Fruit fly (Drosophila melanogaster) whole organism, pupa: Measurements from ENCODE around the gene CG31549.

Source experiments
- CG10348 ChIP-seq: fragments of 200-800 bp; sonication (Bioruptor generic); IDR thresholded peaks from 2 replicates; pipeline ENCODE4 v1.3.6; 2022; ENCODE audit warnings: missing biosample characterization, missing genetic modification characterization
- CG12605 ChIP-seq: fragments of 200-800 bp; sonication (Bioruptor generic); IDR thresholded peaks from 2 replicates; pipeline ENCODE4 v1.3.6; 2022; ENCODE audit warnings: missing biosample characterization, missing genetic modification characterization
- CG13204 ChIP-seq: fragments of 200-800 bp; sonication (Bioruptor generic); optimal IDR thresholded peaks from 2 replicates; lab custom pipeline; 2018; ENCODE audit warnings: missing biosample characterization, mild to moderate bottlenecking, missing genetic modification characterization, moderate library complexity
- CG14655 ChIP-seq: fragments of 200-800 bp; sonication (Bioruptor generic); optimal IDR thresholded peaks from 3 replicates; lab custom pipeline; 2017; ENCODE audit warnings: mild to moderate bottlenecking, missing biosample characterization, missing genetic modification reagents, missing genetic modification characterization
- CG15710 ChIP-seq: fragments of 200-800 bp; sonication (Bioruptor generic); optimal IDR thresholded peaks from 2 replicates; lab custom pipeline; 2018; ENCODE audit warnings: missing biosample characterization, mild to moderate bottlenecking, missing genetic modification characterization, moderate library complexity
- CG17806 ChIP-seq: fragments of 200-800 bp; sonication (Bioruptor generic); optimal IDR thresholded peaks from 2 replicates; lab custom pipeline; 2018; ENCODE audit warnings: missing biosample characterization, mild to moderate bottlenecking, missing genetic modification characterization, moderate library complexity
- CG32121 ChIP-seq: fragments of 200-800 bp; sonication (Bioruptor generic); IDR thresholded peaks from 2 replicates; pipeline ENCODE4 v1.3.6; 2022; ENCODE audit warnings: missing biosample characterization, missing genetic modification characterization
- CG34367 ChIP-seq: fragments of 200-800 bp; sonication (Bioruptor generic); optimal IDR thresholded peaks from 2 replicates; lab custom pipeline; 2018; ENCODE audit warnings: missing biosample characterization, mild to moderate bottlenecking, missing genetic modification characterization
- CG4496 ChIP-seq: fragments of 200-800 bp; sonication (Bioruptor generic); IDR thresholded peaks from 3 replicates; pipeline ENCODE4 v1.3.6; 2022; ENCODE audit warnings: missing biosample characterization, missing genetic modification characterization
- CG8159 ChIP-seq: fragments of 200-800 bp; sonication (Bioruptor generic); optimal IDR thresholded peaks from 3 replicates; lab custom pipeline; 2018; ENCODE audit warnings: missing biosample characterization, mild to moderate bottlenecking, missing genetic modification characterization, moderate library complexity
- CG8301 ChIP-seq: fragments of 200-800 bp; sonication (Bioruptor generic); optimal IDR thresholded peaks from 2 replicates; lab custom pipeline; 2018; ENCODE audit warnings: missing biosample characterization, mild to moderate bottlenecking, missing genetic modification characterization
- CG9948 ChIP-seq: fragments of 200-800 bp; sonication (Bioruptor generic); optimal IDR thresholded peaks from 2 replicates; lab custom pipeline; 2018; ENCODE audit warnings: missing biosample characterization, mild to moderate bottlenecking, missing genetic modification characterization, moderate library complexity
- D1 ChIP-seq: fragments of 200-800 bp; sonication (Bioruptor generic); optimal IDR thresholded peaks from 2 replicates; lab custom pipeline; 2018; ENCODE audit warnings: missing biosample characterization, mild to moderate bottlenecking, missing genetic modification characterization, moderate library complexity
- EcR ChIP-seq: fragments of 200-800 bp; sonication (Bioruptor generic); optimal IDR thresholded peaks from 3 replicates; lab custom pipeline; 2019; ENCODE audit warnings: missing biosample characterization, missing genetic modification characterization, mild to moderate bottlenecking, moderate library complexity, missing genetic modification reagents
- Ets98B ChIP-seq: fragments of 200-800 bp; sonication (Bioruptor generic); IDR thresholded peaks from 2 replicates; pipeline ENCODE4 v1.3.6; 2022; ENCODE audit warnings: missing biosample characterization, missing genetic modification characterization
- Pif1A ChIP-seq: fragments of 200-800 bp; sonication (Bioruptor generic); optimal IDR thresholded peaks from 3 replicates; lab custom pipeline; 2016; ENCODE audit warnings: missing biosample characterization, missing genetic modification characterization
- Pif1B ChIP-seq: fragments of 200-800 bp; sonication (Bioruptor generic); optimal IDR thresholded peaks from 3 replicates; lab custom pipeline; 2016; ENCODE audit warnings: missing biosample characterization, missing genetic modification characterization
- Snoo ChIP-seq: fragments of 200-800 bp; sonication (Bioruptor generic); optimal IDR thresholded peaks from 3 replicates; lab custom pipeline; 2017; ENCODE audit warnings: missing biosample characterization, mild to moderate bottlenecking, missing genetic modification characterization, inconsistent platforms
- fd96Ca ChIP-seq: fragments of 200-800 bp; sonication (Bioruptor generic); IDR thresholded peaks from 3 replicates; pipeline ENCODE4 v1.3.6; 2022; ENCODE audit warnings: missing biosample characterization, missing genetic modification characterization
- gl ChIP-seq: fragments of 200-800 bp; sonication (Bioruptor generic); optimal IDR thresholded peaks from 2 replicates; lab custom pipeline; 2018; ENCODE audit warnings: missing biosample characterization, mild to moderate bottlenecking, missing genetic modification characterization
- rn ChIP-seq: fragments of 200-800 bp; sonication (Bioruptor generic); IDR thresholded peaks from 2 replicates; pipeline ENCODE4 v1.3.6; 2022; ENCODE audit warnings: missing biosample characterization, missing genetic modification characterization

CG31549 gene

DNA sequence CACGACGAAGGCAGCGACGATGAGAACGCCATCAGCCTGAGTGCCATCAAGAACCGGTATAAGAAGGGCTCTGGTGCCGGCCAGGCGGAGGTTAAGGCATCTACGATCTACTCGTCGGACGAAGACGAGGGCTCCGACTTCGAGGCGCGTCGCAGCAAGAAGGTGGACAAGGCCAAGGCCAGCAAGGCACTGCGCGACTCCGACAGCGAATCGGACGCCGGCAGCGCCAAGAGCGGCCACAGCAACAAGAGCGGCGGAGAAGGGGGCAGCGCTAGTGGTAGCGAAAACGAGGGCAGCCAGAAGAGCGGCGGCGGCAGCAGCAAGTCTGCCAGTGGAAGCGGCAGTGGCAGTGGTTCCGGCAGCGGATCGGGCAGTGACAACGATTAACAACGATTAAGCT, 16.5 kb upstream of the CG31549 start:
- TF ChIP-seq EcR (GFP tag; lab: Kevin White, UChicago) (peak; percentile 85), Pif1B (no peak), gl (no peak), CG13204 (GFP tag; lab: Kevin White, UChicago) (peak; percentile 79)

DNA sequence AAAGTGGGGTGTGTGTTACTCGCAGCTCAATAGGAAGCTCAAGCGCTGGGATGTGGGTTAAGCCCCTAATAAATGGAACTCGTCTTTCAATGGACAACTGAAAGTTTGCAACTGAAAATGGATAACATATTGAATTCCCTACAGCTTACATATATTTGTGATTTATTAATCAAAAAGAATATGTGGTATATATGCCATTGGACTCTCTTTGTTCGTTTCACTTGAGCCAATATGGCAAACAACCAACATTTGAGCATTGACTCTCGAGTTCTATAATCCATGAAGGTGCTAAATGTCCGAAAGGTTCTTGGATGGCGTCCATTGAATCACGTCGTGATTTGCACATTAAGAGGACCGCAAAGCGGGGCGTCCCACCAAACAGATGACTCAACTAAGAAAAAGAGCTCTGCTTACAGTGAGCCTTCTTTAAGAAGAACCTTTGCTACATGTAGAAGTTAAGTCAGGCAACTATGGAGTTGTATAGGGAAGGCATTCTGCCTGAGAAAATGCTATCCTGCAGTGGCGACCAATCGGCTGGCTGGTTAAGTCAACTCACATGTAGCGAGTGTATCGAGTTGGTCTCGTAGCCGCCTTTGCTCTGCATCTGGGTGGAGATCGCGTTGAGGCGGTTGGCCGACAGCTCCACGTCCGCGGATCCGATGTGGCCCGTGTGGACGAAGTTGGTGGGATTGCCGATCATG, 13.9 kb upstream of the CG31549 start:
- TF ChIP-seq CG13204 (GFP tag; lab: Kevin White, UChicago) = no peak
- TF ChIP-seq Pif1B = no peak
- TF ChIP-seq gl = peak; percentile 7
- peak; percentile 34 for TF ChIP-seq CG8159 (tag; lab: Kevin White, UChicago)
- peak; percentile 50 for TF ChIP-seq CG15710 (tag; lab: Kevin White, UChicago)
- peak; percentile 32 for TF ChIP-seq CG9948 (tag; lab: Kevin White, UChicago)
- peak; percentile 53 for TF ChIP-seq CG8301 (tag; lab: Kevin White, UChicago)
- TF ChIP-seq Pif1A (GFP tag; lab: Kevin White, UChicago) = peak; percentile 16
- peak; percentile 55 for TF ChIP-seq Ets98B (GFP tag; lab: Robert Waterston, UW)
- TF ChIP-seq CG4496 = peak; percentile 46; the same call in 2 of the 3 replicates
- no peak for TF ChIP-seq D1 (tag; lab: Kevin White, UChicago)
- TF ChIP-seq EcR (GFP tag; lab: Kevin White, UChicago) = no peak
- peak; percentile 63 for TF ChIP-seq fd96Ca
- peak; percentile 22 for TF ChIP-seq CG17806 (tag; lab: Kevin White, UChicago)
- TF ChIP-seq Snoo (tag; lab: Kevin White, UChicago) = peak; percentile 22
- TF ChIP-seq CG32121 = peak; percentile 56

DNA sequence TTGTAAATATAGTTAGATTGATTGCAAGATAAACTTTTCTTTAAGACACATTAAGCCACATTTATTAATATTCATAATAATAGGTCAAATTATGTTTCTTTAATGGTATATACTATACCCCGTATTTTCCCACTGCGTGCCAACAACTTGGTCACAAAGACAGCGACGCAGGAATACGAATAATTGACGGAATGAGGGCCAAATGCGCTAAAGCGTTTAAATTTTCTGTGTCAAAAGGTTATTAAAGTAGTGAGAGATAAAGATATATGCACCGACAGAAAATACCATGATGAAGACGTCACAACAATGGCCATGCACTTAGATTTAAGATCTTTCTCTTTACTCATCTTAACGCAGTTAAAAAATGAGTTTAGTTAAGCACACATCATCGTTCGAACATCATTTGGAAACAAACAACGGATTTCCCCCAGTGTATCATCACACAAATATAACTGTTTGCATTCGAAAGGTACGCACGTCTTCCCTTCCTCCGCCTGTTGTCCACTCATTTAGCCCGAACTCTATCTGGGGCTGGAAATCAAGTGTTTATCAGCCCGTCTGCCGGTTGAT, 11.5 kb upstream of the CG31549 start:
- TF ChIP-seq Pif1A (GFP tag; lab: Kevin White, UChicago) (peak; percentile 61), CG9948 (tag; lab: Kevin White, UChicago) (peak; percentile 41), gl (peak; percentile 14), CG13204 (GFP tag; lab: Kevin White, UChicago) (no peak), CG34367 (tag; lab: Kevin White, UChicago) (peak; percentile 30), CG14655 (GFP tag; lab: Kevin White, UChicago) (peak; percentile 79), Pif1B (peak; percentile 34), D1 (tag; lab: Kevin White, UChicago) (no peak), CG32121 (peak; percentile 33; the same call in 1 of the 2 replicates), rn (GFP tag; lab: Robert Waterston, UW) (peak; percentile 51), CG15710 (tag; lab: Kevin White, UChicago) (peak; percentile 60), Snoo (tag; lab: Kevin White, UChicago) (peak; percentile 60), CG10348 (no peak), CG17806 (tag; lab: Kevin White, UChicago) (peak; percentile 45), CG4496 (0 out of 3 replicates have a peak, but pooled peaks have one; percentile 45), fd96Ca (peak; percentile 64; the same call in 1 of the 3 replicates), Ets98B (GFP tag; lab: Robert Waterston, UW) (no peak; the same call in 1 of the 2 replicates), EcR (GFP tag; lab: Kevin White, UChicago) (no peak), CG12605 (peak; percentile 30), CG8159 (tag; lab: Kevin White, UChicago) (peak; percentile 70), CG8301 (tag; lab: Kevin White, UChicago) (peak; percentile 58)

DNA sequence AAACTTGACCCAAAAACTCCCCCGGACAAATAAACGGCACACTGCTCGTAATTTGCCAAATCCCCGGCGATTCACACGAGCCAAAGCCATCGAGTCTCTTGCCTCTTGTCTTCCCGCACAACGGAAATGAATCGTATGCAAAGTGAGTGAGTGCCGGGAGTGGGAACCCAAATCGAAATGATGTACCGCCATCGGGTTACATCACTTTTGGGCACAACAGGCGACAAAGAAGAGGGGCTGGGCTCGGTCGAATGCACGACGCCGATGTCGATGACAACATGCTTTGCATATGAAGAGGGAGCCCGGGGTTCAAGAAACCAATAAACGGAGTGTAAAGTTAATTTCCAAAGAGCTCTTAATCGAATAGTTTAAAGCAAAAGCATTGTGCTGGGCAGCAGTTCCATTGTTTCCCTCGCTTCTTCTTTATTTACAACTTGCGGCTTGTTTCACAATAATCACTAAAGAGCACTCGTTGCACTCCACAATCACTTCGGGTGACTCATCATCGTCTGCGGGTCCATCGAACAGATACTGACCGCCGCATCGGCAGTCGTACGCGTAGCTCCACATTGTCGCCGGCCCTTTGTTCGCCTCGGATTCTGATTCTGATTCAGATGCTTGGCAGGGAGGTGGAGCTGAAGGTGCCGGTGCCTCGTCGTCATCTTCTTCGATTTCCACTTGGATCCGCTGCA, 10.1 kb upstream of the CG31549 start:
- TF ChIP-seq CG32121 (no peak), CG10348 (no peak), Pif1A (GFP tag; lab: Kevin White, UChicago) (peak; percentile 4), Snoo (tag; lab: Kevin White, UChicago) (no peak), CG15710 (tag; lab: Kevin White, UChicago) (no peak), CG8159 (tag; lab: Kevin White, UChicago) (peak; percentile 27), EcR (GFP tag; lab: Kevin White, UChicago) (peak; percentile 94), CG4496 (peak; percentile 42; the same call in 1 of the 3 replicates), Pif1B (no peak), CG12605 (peak; percentile 50), CG34367 (tag; lab: Kevin White, UChicago) (peak; percentile 18), gl (peak; percentile 82), Ets98B (GFP tag; lab: Robert Waterston, UW) (no peak; the same call in 1 of the 2 replicates), rn (GFP tag; lab: Robert Waterston, UW) (no peak), CG9948 (tag; lab: Kevin White, UChicago) (no peak), CG14655 (GFP tag; lab: Kevin White, UChicago) (peak; percentile 14), CG17806 (tag; lab: Kevin White, UChicago) (no peak), CG8301 (tag; lab: Kevin White, UChicago) (peak; percentile 4), D1 (tag; lab: Kevin White, UChicago) (no peak), fd96Ca (0 out of 3 replicates have a peak, but pooled peaks have one; percentile 45), CG13204 (GFP tag; lab: Kevin White, UChicago) (peak; percentile 77)

DNA sequence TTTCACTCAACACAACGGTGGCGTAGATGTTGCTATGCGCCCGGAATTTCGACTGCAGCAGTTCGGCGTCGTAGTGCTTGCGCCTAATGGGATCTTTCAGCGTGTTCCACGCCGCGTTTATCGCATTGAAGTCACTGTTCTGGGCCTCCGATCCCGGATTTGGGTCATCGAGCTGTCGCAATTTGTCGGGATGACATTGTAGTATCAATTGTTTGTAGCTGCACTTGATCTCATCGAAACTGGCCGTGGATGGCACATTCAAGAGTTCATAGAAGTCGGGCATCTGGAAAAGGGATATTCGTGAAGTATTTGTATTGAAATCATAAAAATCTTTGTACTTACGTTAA, 9.6 kb upstream of the CG31549 start:
- no peak for TF ChIP-seq CG10348
- no peak for TF ChIP-seq Pif1B
- TF ChIP-seq D1 (tag; lab: Kevin White, UChicago) = no peak
- TF ChIP-seq fd96Ca = no peak
- no peak for TF ChIP-seq CG9948 (tag; lab: Kevin White, UChicago)
- no peak for TF ChIP-seq CG17806 (tag; lab: Kevin White, UChicago)
- no peak for TF ChIP-seq CG12605
- TF ChIP-seq CG14655 (GFP tag; lab: Kevin White, UChicago) = no peak
- no peak for TF ChIP-seq CG8301 (tag; lab: Kevin White, UChicago)
- no peak for TF ChIP-seq CG34367 (tag; lab: Kevin White, UChicago)
- TF ChIP-seq Pif1A (GFP tag; lab: Kevin White, UChicago) = no peak
- TF ChIP-seq CG8159 (tag; lab: Kevin White, UChicago) = no peak
- TF ChIP-seq gl = no peak
- no peak for TF ChIP-seq EcR (GFP tag; lab: Kevin White, UChicago)
- no peak for TF ChIP-seq CG32121
- TF ChIP-seq CG13204 (GFP tag; lab: Kevin White, UChicago) = no peak
- no peak for TF ChIP-seq Snoo (tag; lab: Kevin White, UChicago)
- no peak for TF ChIP-seq CG4496
- no peak for TF ChIP-seq rn (GFP tag; lab: Robert Waterston, UW)
- TF ChIP-seq CG15710 (tag; lab: Kevin White, UChicago) = no peak
